Worm (Caenorhabditis elegans) whole organism, L4 larva: ENCODE measurements around the gene F15B9.8.

Experiments used
- F44E2.7 ChIP-seq: fragments of 200-800 bp; sonication (Bioruptor generic); IDR thresholded peaks from 2 replicates; pipeline ENCODE4 v2.1.2; 2022; ENCODE audit warnings: missing genetic modification characterization, missing compliant biosample characterization
- F49E8.2 ChIP-seq: sonication (generic microtip); optimal IDR thresholded peaks from 2 replicates; lab custom pipeline; 2016; ENCODE audit warnings: missing compliant biosample characterization, mild to moderate bottlenecking, missing genetic modification characterization, borderline replicate concordance
- Y48G9A.11 ChIP-seq: fragments of 200-800 bp; sonication (Bioruptor generic); IDR thresholded peaks from 2 replicates; pipeline ENCODE4 v1.3.6; 2022; ENCODE audit warnings: missing genetic modification reagents, missing genetic modification characterization, missing compliant biosample characterization
- ZK337.2 ChIP-seq: fragments of 200-800 bp; sonication (Bioruptor generic); IDR thresholded peaks from 2 replicates; pipeline ENCODE4 v1.3.6; 2022; ENCODE audit warnings: missing genetic modification reagents, missing genetic modification characterization, missing compliant biosample characterization
- ZK546.5 ChIP-seq, 2 experiments: sonication (generic microtip); optimal IDR thresholded peaks; 2 replicates each; lab custom pipeline; 2017; ENCODE audit warnings: missing biosample characterization in 2 of 2, missing genetic modification characterization in 2 of 2
- aha-1 ChIP-seq: fragments of 150-350 bp; peaks from one replicate; lab custom pipeline; 2014; ENCODE audit warnings: missing biosample characterization, missing genetic modification characterization
- arid-1 ChIP-seq: fragments of 200-800 bp; sonication (Bioruptor generic); conservative IDR thresholded peaks from 2 replicates; pipeline ENCODE4 v1.3.6; 2022; ENCODE audit warnings: missing genetic modification reagents, missing genetic modification characterization, missing compliant biosample characterization
- ceh-82 ChIP-seq: sonication (generic microtip); optimal IDR thresholded peaks from 2 replicates; lab custom pipeline; 2017; ENCODE audit warnings: missing biosample characterization, missing genetic modification characterization
- ces-1 ChIP-seq: fragments of 150-350 bp; sonication (generic microtip); optimal IDR thresholded peaks from 4 replicates; lab custom pipeline; 2014; ENCODE audit warnings: missing biosample characterization, missing genetic modification reagents, missing genetic modification characterization
- ctbp-1 ChIP-seq: fragments of 200-800 bp; sonication (Bioruptor generic); IDR thresholded peaks from 2 replicates; pipeline ENCODE4 v1.3.6; 2022; ENCODE audit warnings: missing genetic modification reagents, missing genetic modification characterization, missing compliant biosample characterization
- daf-19 ChIP-seq: fragments of 200-800 bp; sonication (Bioruptor generic); conservative IDR thresholded peaks from 2 replicates; pipeline ENCODE4 v1.3.6; 2022; ENCODE audit warnings: missing genetic modification characterization, missing compliant biosample characterization
- dmd-6 ChIP-seq: fragments of 200-800 bp; sonication (Bioruptor generic); IDR thresholded peaks from 2 replicates; pipeline ENCODE4 v1.3.6; 2022; ENCODE audit warnings: missing genetic modification reagents, missing genetic modification characterization, missing compliant biosample characterization
- dmd-9 ChIP-seq: fragments of 200-800 bp; sonication (Bioruptor generic); IDR thresholded peaks from 2 replicates; pipeline ENCODE4 v1.3.6; 2022; ENCODE audit warnings: missing genetic modification reagents, missing genetic modification characterization, missing compliant biosample characterization
- egl-43 ChIP-seq: fragments of 200-800 bp; sonication (Bioruptor generic); IDR thresholded peaks from 2 replicates; pipeline ENCODE4 v1.3.6; 2022; ENCODE audit warnings: missing genetic modification reagents, missing genetic modification characterization, missing compliant biosample characterization
- fkh-10 ChIP-seq: fragments of 150-350 bp; optimal IDR thresholded peaks from 2 replicates; lab custom pipeline; 2014; ENCODE audit warnings: missing biosample characterization, missing genetic modification reagents, missing genetic modification characterization
- gei-8 ChIP-seq: fragments of 200-800 bp; sonication (Bioruptor generic); optimal IDR thresholded peaks from 2 replicates; lab custom pipeline; 2018; ENCODE audit warnings: mild to moderate bottlenecking, missing genetic modification characterization, missing compliant biosample characterization
- hlh-30 ChIP-seq: sonication (generic microtip); optimal IDR thresholded peaks from 2 replicates; lab custom pipeline; 2017; ENCODE audit warnings: antibody characterized with exemption, mild to moderate bottlenecking, missing genetic modification characterization, missing compliant biosample characterization; ENCODE audit not compliant: insufficient read depth
- hmg-1.1 ChIP-seq: fragments of 200-800 bp; sonication (Bioruptor generic); IDR thresholded peaks from 2 replicates; pipeline ENCODE4 v1.3.6; 2022; ENCODE audit warnings: missing genetic modification reagents, missing genetic modification characterization, missing compliant biosample characterization
- jun-1 ChIP-seq: fragments of 150-350 bp; optimal IDR thresholded peaks from 2 replicates; lab custom pipeline; 2014; ENCODE audit warnings: missing biosample characterization, missing genetic modification reagents, missing genetic modification characterization
- lim-7 ChIP-seq: fragments of 200-800 bp; sonication (Bioruptor generic); IDR thresholded peaks from 2 replicates; pipeline ENCODE4 v1.3.6; 2022; ENCODE audit warnings: missing genetic modification characterization, missing compliant biosample characterization
- lin-38 ChIP-seq: fragments of 200-800 bp; sonication (Bioruptor generic); IDR thresholded peaks from 2 replicates; pipeline ENCODE4 v1.3.6; 2022; ENCODE audit warnings: missing genetic modification reagents, missing genetic modification characterization, missing compliant biosample characterization
- lin-39 ChIP-seq: fragments of 150-350 bp; optimal IDR thresholded peaks from 2 replicates; lab custom pipeline; 2014; ENCODE audit warnings: missing biosample characterization, missing genetic modification reagents, missing genetic modification characterization
- madf-5 ChIP-seq, 2 experiments: fragments of 200-800 bp; sonication (Bioruptor generic); IDR thresholded peaks; 2 replicates each; pipeline ENCODE4 v1.3.6; 2022; ENCODE audit warnings: missing compliant biosample characterization in 2 of 2, missing genetic modification characterization in 2 of 2
- madf-9 ChIP-seq: fragments of 200-800 bp; sonication (Bioruptor generic); conservative IDR thresholded peaks from 2 replicates; pipeline ENCODE4 v1.3.6; 2022; ENCODE audit warnings: missing genetic modification reagents, missing genetic modification characterization, missing compliant biosample characterization
- mdt-29 ChIP-seq: fragments of 200-800 bp; sonication (Bioruptor generic); IDR thresholded peaks from 2 replicates; pipeline ENCODE4 v1.3.6; 2022; ENCODE audit warnings: missing genetic modification reagents, missing genetic modification characterization, missing compliant biosample characterization
- nhr-25 ChIP-seq: sonication (generic microtip); optimal IDR thresholded peaks from 2 replicates; lab custom pipeline; 2017; ENCODE audit warnings: missing genetic modification characterization, mild to moderate bottlenecking, missing compliant biosample characterization, antibody characterized with exemption, moderate library complexity, borderline replicate concordance; ENCODE audit not compliant: insufficient read depth
- nhr-48 ChIP-seq: sonication (generic microtip); optimal IDR thresholded peaks from 2 replicates; lab custom pipeline; 2016; ENCODE audit warnings: mild to moderate bottlenecking, missing genetic modification characterization, missing compliant biosample characterization
- pha-4 ChIP-seq, 2 experiments: fragments of 150-350 bp in 1 of 2; fragments of 200-800 bp in 1 of 2; sonication (Bioruptor generic) in 1 of 2; IDR thresholded peaks in 1 of 2; optimal IDR thresholded peaks in 1 of 2; 2 replicates each; pipeline versions ENCODE4 v1.3.6 to Lab custom; 2014 to 2022; ENCODE audit warnings: missing genetic modification characterization in 2 of 2, missing genetic modification reagents in 2 of 2, missing biosample characterization in 1 of 2, missing compliant biosample characterization in 1 of 2
- rbr-2 ChIP-seq: sonication (generic microtip); optimal IDR thresholded peaks from 2 replicates; lab custom pipeline; 2016; ENCODE audit warnings: missing genotype, missing genetic modification characterization, missing compliant biosample characterization
- skn-1 ChIP-seq: fragments of 150-350 bp; optimal IDR thresholded peaks from 2 replicates; lab custom pipeline; 2014; ENCODE audit warnings: missing biosample characterization, missing genetic modification characterization
- snpc-1.2 ChIP-seq: fragments of 200-800 bp; sonication (Bioruptor generic); IDR thresholded peaks from 2 replicates; pipeline ENCODE4 v1.3.6; 2022; ENCODE audit warnings: missing genetic modification reagents, missing genetic modification characterization, missing compliant biosample characterization
- tag-97 ChIP-seq: fragments of 200-800 bp; sonication (Bioruptor generic); IDR thresholded peaks from 2 replicates; pipeline ENCODE4 v1.3.6; 2022; ENCODE audit warnings: missing genetic modification characterization, missing compliant biosample characterization
- tra-1 ChIP-seq: fragments of 200-800 bp; sonication (Bioruptor generic); IDR thresholded peaks from 2 replicates; pipeline ENCODE4 v1.3.6; 2022; ENCODE audit warnings: missing genetic modification reagents, missing genetic modification characterization, missing compliant biosample characterization
- unc-62 ChIP-seq, 3 experiments: fragments of 150-350 bp in 1 of 3; sonication (generic microtip); optimal IDR thresholded peaks in 2 of 3; peaks in 1 of 3; 1 replicate in 1 of 3; 2 replicates in 2 of 3; lab custom pipeline; 2014 to 2017; ENCODE audit warnings: missing biosample characterization in 3 of 3, missing genetic modification characterization in 3 of 3, missing genetic modification reagents in 3 of 3, missing genotype in 1 of 3
- zip-11 ChIP-seq: fragments of 200-800 bp; sonication (Bioruptor generic); IDR thresholded peaks from 2 replicates; pipeline ENCODE4 v1.3.6; 2022; ENCODE audit warnings: missing genetic modification characterization, missing compliant biosample characterization
- zip-2 ChIP-seq: fragments of 150-350 bp; optimal IDR thresholded peaks from 2 replicates; lab custom pipeline; 2014; ENCODE audit warnings: missing biosample characterization, missing genetic modification characterization

The F15B9.8 gene

DNA sequence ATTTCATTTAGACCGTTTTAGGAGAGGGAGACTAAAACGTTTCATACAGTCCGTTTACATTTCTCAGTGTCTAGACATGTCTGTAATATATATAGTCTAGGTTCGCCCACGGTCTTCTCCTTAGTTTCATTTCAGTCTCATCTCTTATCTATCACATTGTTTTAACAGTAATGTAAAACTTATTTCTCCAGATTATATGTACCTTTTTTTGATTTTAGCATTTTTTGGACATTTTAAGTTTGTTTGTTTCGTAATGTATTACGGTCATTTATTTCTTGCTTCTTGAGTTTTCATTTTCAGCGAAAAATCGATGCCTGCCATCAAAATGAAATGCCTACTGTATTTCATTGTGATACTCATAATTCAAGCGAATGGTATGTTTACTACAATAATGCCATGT is 25.5 kb downstream of the F15B9.8 start, which contains the start of gene F15B9.6:
TSS of gene F15B9.6 (plus strand) at position 301 of the 400 bp plus-strand sequence.
- TF ChIP-seq arid-1 (GFP tag; lab: Robert Waterston, UW) = no peak
- TF ChIP-seq aha-1 = no peak
- no peak for TF ChIP-seq madf-9
- TF ChIP-seq jun-1 = no peak
- TF ChIP-seq skn-1 (tag; lab: Kevin White, UChicago) = no peak

DNA sequence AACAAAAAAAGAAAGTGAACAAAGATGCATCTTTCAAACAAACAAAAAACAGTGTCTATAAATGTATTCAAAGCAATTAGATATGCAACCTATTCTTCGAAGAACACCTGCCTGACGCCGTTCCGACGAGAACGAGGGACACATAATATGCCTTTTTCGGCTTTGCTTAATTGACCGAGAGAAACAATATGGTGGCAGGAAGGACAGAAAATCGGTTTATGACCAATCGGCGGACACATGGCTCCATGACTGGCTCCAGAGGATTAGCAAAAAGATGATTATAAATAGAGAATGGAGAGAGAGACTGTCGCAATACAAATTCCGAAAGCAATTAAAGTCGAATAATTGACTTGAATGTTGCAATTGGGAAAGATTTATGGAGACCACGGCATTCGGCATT is 29.9 kb downstream of the F15B9.8 start:
- TF ChIP-seq ctbp-1 (no peak), aha-1 (peak; percentile 65)

DNA sequence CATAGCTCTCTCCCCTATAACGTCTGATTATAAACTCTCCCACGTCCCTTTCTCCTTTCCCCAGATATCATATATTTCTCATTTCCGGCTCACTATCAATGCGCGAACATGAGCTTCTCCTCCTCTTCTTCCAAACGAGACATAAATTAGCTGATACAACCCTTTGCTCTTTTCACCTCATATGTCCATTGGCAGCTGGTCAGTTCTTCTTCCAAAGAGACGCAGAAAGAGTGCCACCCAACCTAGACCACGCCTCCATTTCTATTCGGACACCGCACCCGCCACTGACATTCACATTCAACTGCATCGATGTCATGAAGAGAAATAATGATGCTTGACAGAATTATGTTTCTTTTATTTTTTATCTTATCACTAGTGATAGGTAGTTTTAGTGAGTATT is 30.4 kb downstream of the F15B9.8 start, which contains the start of gene fmi-1:
TSS of gene fmi-1 (plus strand) at position 301 of the 400 bp plus-strand sequence.
- TF ChIP-seq ZK337.2 (GFP tag; lab: Robert Waterston, UW) = no peak
- no peak for TF ChIP-seq snpc-1.2
- no peak for TF ChIP-seq nhr-48 (tag; lab: Kevin White, UChicago)
- TF ChIP-seq lin-38 = no peak
- TF ChIP-seq dmd-9 (GFP tag; lab: Robert Waterston, UW) = no peak
- peak; percentile 49 for TF ChIP-seq aha-1
- no peak for TF ChIP-seq gei-8

DNA sequence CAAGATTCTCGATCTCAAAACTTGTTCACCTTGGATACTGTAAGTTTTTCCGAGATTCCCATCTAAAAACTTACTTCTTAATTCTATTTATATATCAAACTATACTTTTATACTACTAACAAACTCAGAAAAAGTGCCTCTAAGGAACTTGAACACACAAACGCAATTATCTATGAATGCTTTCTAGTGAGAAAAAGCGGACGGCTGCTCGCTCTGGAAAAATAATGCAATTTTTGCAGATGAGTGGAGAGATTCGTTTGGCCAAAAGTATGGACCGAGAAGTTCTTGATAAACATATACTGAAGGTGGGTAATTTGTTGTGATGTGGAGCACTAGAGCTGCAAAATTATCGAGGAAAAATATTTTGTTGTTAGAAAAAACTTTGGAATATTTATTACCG is 31.7 kb downstream of the F15B9.8 start:
- TF ChIP-seq zip-2 (tag; lab: Kevin White, UChicago) (no peak), zip-11 (no peak), lim-7 (no peak), ces-1 (GFP tag; lab: Kevin White, UChicago) (peak; percentile 86), pha-4 (GFP tag; IDR thresholded peaks at IDR 0.05; lab: Robert Waterston, UW) (no peak), pha-4 (tag; optimal IDR thresholded peaks at IDR 0.05; lab: Kevin White, UChicago) (no peak)
- TF ChIP-seq, all 104 proteins: peak for 1

DNA sequence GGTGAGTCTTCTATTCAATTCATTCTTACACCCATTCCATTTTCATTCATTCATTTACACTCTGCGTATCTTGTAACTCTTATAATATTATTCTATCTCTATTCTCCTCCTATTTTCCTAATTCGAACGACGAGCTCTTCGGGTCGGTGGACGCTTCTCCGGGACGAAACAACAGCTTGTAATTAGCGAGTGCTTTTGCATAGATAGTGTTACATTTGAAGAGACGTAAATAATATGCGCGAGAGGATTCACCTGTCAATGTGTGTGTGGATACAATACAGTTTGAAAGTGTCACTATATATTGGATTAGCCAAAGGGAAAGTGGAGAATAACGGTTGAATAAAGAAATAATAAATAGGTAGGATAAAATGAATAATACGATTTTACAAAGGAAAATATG is 32.3 kb downstream of the F15B9.8 start:
- TF ChIP-seq mdt-29 (GFP tag; lab: Robert Waterston, UW) (no peak), tra-1 (no peak), madf-5 (GFP tag; IDR thresholded peaks at IDR 0.05; lab: Robert Waterston, UW) (no peak), hmg-1.1 (GFP tag; lab: Robert Waterston, UW) (no peak), zip-2 (tag; lab: Kevin White, UChicago) (no peak), hlh-30 (tag; lab: Kevin White, UChicago) (no peak), rbr-2 (tag; lab: Kevin White, UChicago) (no peak), daf-19 (GFP tag; lab: Robert Waterston, UW) (no peak), ctbp-1 (no peak), fkh-10 (GFP tag; lab: Kevin White, UChicago) (no peak), egl-43 (GFP tag; lab: Robert Waterston, UW) (no peak), Y48G9A.11 (GFP tag; lab: Robert Waterston, UW) (no peak), tag-97 (GFP tag; lab: Robert Waterston, UW) (no peak), F44E2.7 (GFP tag; lab: Robert Waterston, UW) (no peak), ceh-82 (tag; lab: Kevin White, UChicago) (no peak), F49E8.2 (tag; lab: Kevin White, UChicago) (no peak), lin-39 (no peak)

DNA sequence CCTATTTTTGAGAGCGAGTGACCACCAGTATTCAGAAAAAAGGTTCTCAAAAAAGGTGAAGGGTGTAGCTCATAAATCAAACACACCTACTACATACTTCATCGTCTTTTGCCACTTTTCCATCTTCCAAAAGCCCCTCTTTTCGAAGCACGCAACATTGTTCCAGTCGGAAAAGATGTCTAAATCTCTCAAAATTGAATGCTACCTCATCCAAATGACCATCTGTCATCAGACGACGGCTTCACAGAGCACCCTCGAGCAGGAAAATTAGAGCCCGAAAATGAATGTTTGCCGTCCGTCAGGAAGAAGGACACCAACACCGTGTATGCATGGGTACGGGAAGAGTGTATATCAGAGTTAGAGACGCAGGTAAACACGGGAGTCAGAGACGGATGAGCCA is 33.2 kb downstream of the F15B9.8 start:
- TF ChIP-seq ZK546.5 (tag; optimal IDR thresholded peaks at IDR 0.05; lab: Kevin White, UChicago) (no peak), dmd-6 (no peak), unc-62 (GFP tag; optimal IDR thresholded peaks at IDR 0.05 in 1 of 2; lab: Kevin White, UChicago) (peak in 1 of 2 experiments; percentile 87), unc-62 (tag; optimal IDR thresholded peaks at IDR 0.05; lab: Kevin White, UChicago) (no peak), nhr-25 (tag; lab: Kevin White, UChicago) (no peak), fkh-10 (GFP tag; lab: Kevin White, UChicago) (no peak)
